Worm (Caenorhabditis elegans) whole organism, late embryonic: ENCODE data around the gene Y48B6A.10.

ENCODE experiments used
- C08G9.2 ChIP-seq: sonication (generic microtip); optimal IDR thresholded peaks from 2 replicates; lab custom pipeline; 2016; ENCODE audit warnings: mild to moderate bottlenecking, missing genetic modification characterization, moderate library complexity, missing compliant biosample characterization
- K02D7.2 ChIP-seq: sonication (generic microtip); optimal IDR thresholded peaks from 2 replicates; lab custom pipeline; 2017; ENCODE audit warnings: mild to moderate bottlenecking, missing genetic modification characterization, missing compliant biosample characterization
- Y22D7AL.16 ChIP-seq: sonication (generic microtip); optimal IDR thresholded peaks from 2 replicates; lab custom pipeline; 2016; ENCODE audit warnings: missing genetic modification characterization, missing compliant biosample characterization
- ceh-18 ChIP-seq: sonication (generic microtip); optimal IDR thresholded peaks from 2 replicates; lab custom pipeline; 2016; ENCODE audit warnings: missing genetic modification characterization, missing compliant biosample characterization
- ceh-19 ChIP-seq: fragments of 200-800 bp; sonication (Bioruptor generic); optimal IDR thresholded peaks from 2 replicates; lab custom pipeline; 2018; ENCODE audit warnings: mild to moderate bottlenecking, missing genetic modification characterization, missing compliant biosample characterization
- ceh-24 ChIP-seq: sonication (generic microtip); optimal IDR thresholded peaks from 2 replicates; lab custom pipeline; 2016; ENCODE audit warnings: mild to moderate bottlenecking, missing genetic modification characterization, missing compliant biosample characterization
- ceh-30 ChIP-seq: fragments of 150-350 bp; optimal IDR thresholded peaks from 2 replicates; lab custom pipeline; 2014; ENCODE audit warnings: missing biosample characterization, missing genetic modification characterization
- ceh-31 ChIP-seq: sonication (generic microtip); optimal IDR thresholded peaks from 2 replicates; lab custom pipeline; 2016; ENCODE audit warnings: missing genetic modification characterization, missing compliant biosample characterization
- ceh-34 ChIP-seq: sonication (generic microtip); optimal IDR thresholded peaks from 2 replicates; lab custom pipeline; 2016; ENCODE audit warnings: mild to moderate bottlenecking, missing genetic modification characterization, missing compliant biosample characterization
- dmd-4 ChIP-seq: sonication (generic microtip); optimal IDR thresholded peaks from 2 replicates; lab custom pipeline; 2016; ENCODE audit warnings: borderline replicate concordance, missing genetic modification characterization, missing compliant biosample characterization
- elt-4 ChIP-seq: sonication (generic microtip); optimal IDR thresholded peaks from 2 replicates; lab custom pipeline; 2016; ENCODE audit warnings: missing genetic modification characterization, missing compliant biosample characterization
- ets-4 ChIP-seq: sonication (generic microtip); optimal IDR thresholded peaks from 2 replicates; lab custom pipeline; 2016; ENCODE audit warnings: missing genetic modification characterization, missing compliant biosample characterization
- fkh-10 ChIP-seq: fragments of 150-350 bp; optimal IDR thresholded peaks from 2 replicates; lab custom pipeline; 2014; ENCODE audit warnings: missing biosample characterization, missing genetic modification reagents, missing genetic modification characterization
- gmeb-2 ChIP-seq: sonication (generic microtip); optimal IDR thresholded peaks from 2 replicates; lab custom pipeline; 2016; ENCODE audit warnings: missing genetic modification characterization, inconsistent platforms, missing compliant biosample characterization
- hlh-13 ChIP-seq: fragments of 200-800 bp; sonication (Bioruptor generic); optimal IDR thresholded peaks from 2 replicates; lab custom pipeline; 2018; ENCODE audit warnings: mild to moderate bottlenecking, missing genetic modification characterization, missing compliant biosample characterization
- hlh-15 ChIP-seq: sonication (generic microtip); optimal IDR thresholded peaks from 2 replicates; lab custom pipeline; 2016; ENCODE audit warnings: missing genetic modification characterization, missing compliant biosample characterization
- hlh-6 ChIP-seq: sonication (generic microtip); optimal IDR thresholded peaks from 2 replicates; lab custom pipeline; 2016; ENCODE audit warnings: missing genotype, missing genetic modification characterization, missing compliant biosample characterization
- hlh-8 ChIP-seq: sonication (generic microtip); optimal IDR thresholded peaks from 2 replicates; lab custom pipeline; 2016; ENCODE audit warnings: missing genotype, missing genetic modification characterization, missing compliant biosample characterization
- lim-6 ChIP-seq: sonication (generic microtip); optimal IDR thresholded peaks from 2 replicates; lab custom pipeline; 2016; ENCODE audit warnings: missing genetic modification characterization, missing compliant biosample characterization
- lin-11 ChIP-seq: fragments of 200-800 bp; sonication (Bioruptor generic); optimal IDR thresholded peaks from 2 replicates; lab custom pipeline; 2018; ENCODE audit warnings: mild to moderate bottlenecking, missing genetic modification characterization, missing compliant biosample characterization
- madf-2 ChIP-seq: sonication (generic microtip); optimal IDR thresholded peaks from 2 replicates; lab custom pipeline; 2017; ENCODE audit warnings: missing genetic modification characterization, missing compliant biosample characterization
- nfya-1 ChIP-seq: sonication (generic microtip); optimal IDR thresholded peaks from 2 replicates; lab custom pipeline; 2017; ENCODE audit warnings: missing genetic modification characterization, mild to moderate bottlenecking, missing compliant biosample characterization, antibody characterized with exemption, moderate library complexity
- nhr-11 ChIP-seq: fragments of 150-350 bp; optimal IDR thresholded peaks from 2 replicates; lab custom pipeline; 2014; ENCODE audit warnings: missing biosample characterization, missing genetic modification characterization
- npax-4 ChIP-seq: sonication (generic microtip); optimal IDR thresholded peaks from 2 replicates; lab custom pipeline; 2016; ENCODE audit warnings: missing genetic modification characterization, missing compliant biosample characterization
- pag-3 ChIP-seq: sonication (generic microtip); optimal IDR thresholded peaks from 2 replicates; lab custom pipeline; 2016; ENCODE audit warnings: missing compliant biosample characterization, missing genetic modification characterization, borderline replicate concordance
- pha-2 ChIP-seq: sonication (generic microtip); optimal IDR thresholded peaks from 2 replicates; lab custom pipeline; 2017; ENCODE audit warnings: mild to moderate bottlenecking, missing genetic modification characterization, missing compliant biosample characterization
- pha-4 ChIP-seq: fragments of 150-350 bp; optimal IDR thresholded peaks from 2 replicates; lab custom pipeline; 2018; ENCODE audit warnings: missing biosample characterization, missing genetic modification reagents, missing genetic modification characterization
- rnt-1 ChIP-seq: sonication (generic microtip); optimal IDR thresholded peaks from 2 replicates; lab custom pipeline; 2016; ENCODE audit warnings: missing genetic modification characterization, missing compliant biosample characterization
- sox-4 ChIP-seq: sonication (generic microtip); optimal IDR thresholded peaks from 2 replicates; lab custom pipeline; 2017; ENCODE audit warnings: mild to moderate bottlenecking, missing genetic modification characterization, inconsistent platforms, missing compliant biosample characterization
- unc-42 ChIP-seq: sonication (generic microtip); optimal IDR thresholded peaks from 2 replicates; lab custom pipeline; 2016; ENCODE audit warnings: missing genotype, missing genetic modification characterization, missing compliant biosample characterization
- unc-55 ChIP-seq: sonication (generic microtip); optimal IDR thresholded peaks from 2 replicates; lab custom pipeline; 2017; ENCODE audit warnings: missing biosample characterization, missing genetic modification reagents, missing genetic modification characterization

Y48B6A.10 gene

DNA sequence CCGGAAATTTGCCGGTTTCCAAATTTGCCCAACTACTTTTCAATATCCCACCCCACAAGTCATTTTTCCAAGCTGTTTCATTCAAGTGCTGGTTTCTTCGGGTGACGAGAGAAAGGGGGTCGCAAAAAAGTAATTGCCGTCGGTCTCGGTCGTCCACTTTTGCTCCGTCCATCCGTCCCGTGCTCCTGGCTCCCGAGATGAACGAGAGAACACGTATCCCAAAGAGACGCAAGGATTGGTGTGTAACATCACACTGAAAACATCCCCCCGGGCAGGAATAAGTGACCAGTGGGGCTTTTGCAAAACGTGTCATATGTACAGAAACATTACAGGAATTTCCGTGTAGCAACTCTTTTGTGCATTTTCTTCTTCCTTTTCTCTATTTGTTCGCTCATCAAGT is 37.6 kb upstream of the Y48B6A.10 start:
- TF ChIP-seq gmeb-2 (tag; lab: Kevin White, UChicago) (no peak), unc-55 (GFP tag; lab: Kevin White, UChicago) (peak; percentile 57)

DNA sequence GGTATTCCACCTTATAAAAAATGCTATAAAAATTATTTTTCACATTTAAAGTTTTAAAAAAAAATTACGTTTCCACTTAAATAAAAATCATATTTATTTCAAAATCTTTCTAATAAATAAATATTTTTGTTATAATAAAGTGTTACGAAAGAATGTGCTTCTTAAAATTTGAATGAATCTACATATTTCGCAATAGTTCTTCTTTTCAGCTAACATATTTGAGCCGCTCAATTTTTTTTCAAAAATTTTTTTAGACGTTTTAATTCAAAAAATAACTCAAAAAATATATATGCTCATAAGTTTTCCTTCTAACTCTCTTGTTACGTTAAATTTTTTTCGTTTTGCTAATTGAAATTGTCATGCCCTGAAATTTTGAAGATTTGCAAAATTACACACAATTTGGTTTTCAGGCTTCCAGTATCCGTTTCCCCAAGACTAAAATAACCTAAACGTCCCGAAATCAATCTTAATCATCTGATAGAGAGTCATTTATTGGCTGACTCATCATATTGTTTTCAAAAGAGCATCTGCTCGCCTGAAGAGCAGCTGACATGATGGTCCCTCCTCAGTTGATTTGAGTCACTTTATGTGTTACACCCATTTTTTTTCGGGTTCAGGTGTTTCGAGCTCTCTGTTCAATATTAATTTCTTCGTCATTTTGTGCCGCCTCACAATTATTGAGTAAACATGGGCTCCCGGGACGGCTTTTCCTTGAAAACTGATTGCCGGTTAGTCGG is 35.8 kb upstream of the Y48B6A.10 start, which contains the start of gene efhd-1:
TSS of gene efhd-1 (plus strand) at position 582 of the 737 bp plus-strand sequence.
- TF ChIP-seq C08G9.2 (tag; lab: Kevin White, UChicago) (no peak), ceh-24 (tag; lab: Kevin White, UChicago) (no peak), hlh-15 (tag; lab: Kevin White, UChicago) (no peak), unc-55 (GFP tag; lab: Kevin White, UChicago) (peak; percentile 72), ceh-18 (tag; lab: Kevin White, UChicago) (peak; percentile 7), ceh-30 (tag; lab: Kevin White, UChicago) (no peak), sox-4 (tag; lab: Kevin White, UChicago) (no peak), lin-11 (no peak), hlh-13 (no peak), dmd-4 (tag; lab: Kevin White, UChicago) (no peak), rnt-1 (tag; lab: Kevin White, UChicago) (no peak)

DNA sequence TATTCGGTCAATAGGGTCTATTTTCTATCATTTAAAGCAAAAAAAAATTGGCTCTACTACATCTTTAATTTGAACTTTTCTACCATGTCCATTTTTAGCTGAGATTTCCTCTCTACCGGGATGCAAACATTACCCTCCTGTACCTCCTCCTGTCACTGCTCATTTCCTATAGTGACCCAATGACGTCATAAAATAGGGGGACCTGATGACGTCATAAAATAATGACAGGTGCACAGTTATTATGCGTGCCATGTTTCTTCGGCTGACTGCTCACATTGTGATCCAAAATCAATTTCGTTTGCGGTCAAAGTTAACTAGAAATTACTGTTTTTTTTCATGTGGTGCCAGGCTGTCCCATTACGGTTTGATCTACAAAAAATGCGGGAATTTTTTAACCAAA is 27.3 kb upstream of the Y48B6A.10 start:
- TF ChIP-seq ceh-31 (tag; lab: Kevin White, UChicago), result peak; percentile 32
- TF ChIP-seq pha-2 (tag; lab: Kevin White, UChicago), result no peak
- TF ChIP-seq Y22D7AL.16 (tag; lab: Kevin White, UChicago), result no peak
- no peak for TF ChIP-seq hlh-6 (tag; lab: Kevin White, UChicago)
- no peak for TF ChIP-seq fkh-10 (GFP tag; lab: Kevin White, UChicago)

DNA sequence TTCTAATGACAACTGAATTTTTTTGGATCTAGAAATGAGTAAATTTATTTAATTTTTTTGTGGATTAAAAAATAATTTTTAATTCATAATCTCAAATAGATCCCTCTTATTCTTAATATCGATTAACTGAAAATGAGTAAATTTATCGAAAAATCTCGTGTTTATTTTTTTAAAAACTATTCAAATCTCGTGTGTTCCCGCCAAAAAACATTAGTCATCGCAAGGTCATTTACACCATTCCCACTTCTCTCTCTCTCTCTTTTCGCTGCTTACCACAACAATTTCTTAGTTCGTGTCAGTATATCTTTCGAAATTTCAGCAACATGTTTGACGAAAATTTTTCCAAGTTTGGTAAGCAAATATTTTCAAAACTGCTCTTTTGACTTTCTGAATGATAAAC is 26.8 kb upstream of the Y48B6A.10 start:
- TF ChIP-seq pha-4 (no peak), K02D7.2 (tag; lab: Kevin White, UChicago) (no peak)
- TF ChIP-seq, all 69 proteins: peak for 0

DNA sequence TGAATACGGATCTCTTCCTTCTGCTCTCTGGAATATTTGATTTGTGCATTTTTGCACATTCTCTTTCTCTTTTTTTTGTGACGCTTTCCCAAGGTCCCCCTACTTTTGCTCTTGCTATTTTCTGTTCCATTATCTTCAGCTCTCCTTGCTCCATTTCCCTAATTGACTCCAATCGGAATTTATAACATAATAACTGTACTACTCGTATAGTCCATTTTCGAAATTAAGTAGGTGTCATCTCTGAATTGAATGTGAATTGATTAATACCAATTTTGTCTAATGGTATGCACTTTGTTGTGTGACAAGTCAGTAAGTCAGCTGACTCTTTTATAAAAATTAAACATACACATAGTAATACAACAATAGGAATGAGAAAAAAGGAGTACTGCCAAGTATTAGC is 18.3 kb upstream of the Y48B6A.10 start:
- no peak for TF ChIP-seq hlh-8
- TF ChIP-seq ets-4 (tag; lab: Kevin White, UChicago), result no peak
- TF ChIP-seq nhr-11, result no peak
- peak; percentile 8 for TF ChIP-seq unc-42 (tag; lab: Kevin White, UChicago)
- TF ChIP-seq pag-3 (tag; lab: Kevin White, UChicago), result no peak
- peak; percentile 17 for TF ChIP-seq ceh-31 (tag; lab: Kevin White, UChicago)
- TF ChIP-seq lim-6 (tag; lab: Kevin White, UChicago), result no peak
- no peak for TF ChIP-seq ceh-34
- TF ChIP-seq ceh-19 (GFP tag; lab: Kevin White, UChicago), result no peak
- TF ChIP-seq lin-11, result no peak
- TF ChIP-seq madf-2 (tag; lab: Kevin White, UChicago), result no peak
- TF ChIP-seq npax-4 (tag; lab: Kevin White, UChicago), result no peak
- TF ChIP-seq elt-4 (tag; lab: Kevin White, UChicago), result no peak

DNA sequence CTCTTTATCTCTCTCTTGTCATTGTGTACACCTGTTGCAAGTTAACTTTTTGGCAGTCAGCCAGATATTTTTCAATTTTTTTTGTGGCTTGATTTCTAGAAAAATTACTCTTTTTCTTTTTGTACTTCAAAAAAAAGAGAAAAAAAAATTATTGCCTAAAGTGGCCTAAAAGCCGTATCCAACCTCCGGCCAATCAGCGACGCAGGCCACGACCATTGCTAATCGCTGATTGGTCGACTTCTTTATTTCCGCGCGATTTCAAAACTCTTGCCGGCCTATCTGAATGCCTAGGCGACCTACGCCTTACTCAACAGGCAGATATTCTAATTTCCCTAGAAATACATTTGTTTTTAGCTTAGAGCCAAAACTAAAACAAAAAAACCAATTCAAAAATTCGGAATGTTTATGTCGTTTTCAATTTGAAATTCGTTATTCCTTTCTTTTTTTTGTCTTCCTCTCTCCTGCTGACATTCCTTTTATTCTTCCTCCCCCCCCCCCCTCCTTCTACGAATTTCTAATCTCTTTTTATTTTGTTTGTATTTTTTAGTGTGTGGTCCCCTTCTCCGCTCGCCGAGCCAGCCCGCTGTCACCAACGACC is 16.6 kb upstream of the Y48B6A.10 start, which contains the start of gene ace-4:
TSS of gene ace-4 (plus strand) at position 548 of the 598 bp plus-strand sequence.
- TF ChIP-seq nfya-1 (tag; lab: Kevin White, UChicago) (peak; percentile 77), lin-11 (no peak)
